Fruit fly (Drosophila melanogaster): ENCODE data around the gene CG31036.

The CG31036 gene

DNA sequence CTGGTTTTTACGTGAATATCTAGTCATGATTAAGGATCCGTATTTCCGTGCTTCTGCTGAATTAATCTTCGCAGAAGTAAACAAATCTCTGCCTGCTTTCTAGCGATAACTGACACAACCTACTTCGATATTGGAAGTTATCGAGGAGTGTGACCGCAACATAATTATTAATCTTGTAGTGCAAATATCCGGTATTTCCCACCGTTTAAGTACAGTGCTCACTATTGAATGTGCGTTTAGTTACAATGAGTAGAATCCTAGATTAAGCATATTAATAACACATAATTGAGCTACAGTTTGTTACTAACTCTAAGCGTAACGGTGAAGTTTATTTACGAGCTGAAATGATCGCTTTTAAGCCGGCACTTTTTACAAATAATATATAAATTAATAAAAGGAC is 48.1 kb upstream of the CG31036 start (continued):
- TF ChIP-seq slp2 (GFP tag; optimal IDR thresholded peaks at IDR 0.05) (no peak), CG12219 (GFP tag; optimal IDR thresholded peaks at IDR 0.05) (peak; percentile 28), CG8281 (tag; optimal IDR thresholded peaks at IDR 0.05) (no peak), CG10321 (GFP tag; IDR thresholded peaks at IDR 0.05) (no peak), CG11696 (GFP tag; IDR thresholded peaks at IDR 0.05) (0 out of 2 replicates have a peak, but pooled peaks have one; percentile 25), sim (GFP tag; IDR thresholded peaks at IDR 0.05) (no peak), nau (GFP tag; optimal IDR thresholded peaks at IDR 0.05) (no peak), cato (GFP tag; optimal IDR thresholded peaks at IDR 0.05; ENCODE audit: borderline replicate concordance) (no peak), dm (GFP tag; optimal IDR thresholded peaks at IDR 0.05) (no peak), gt (GFP tag; IDR thresholded peaks at IDR 0.05) (no peak), CG10147 (GFP tag; optimal IDR thresholded peaks at IDR 0.05) (peak; percentile 40), rib (GFP tag; IDR thresholded peaks at IDR 0.05) (0 out of 2 replicates have a peak, but pooled peaks have one; percentile 14), CG8944 (GFP tag; optimal IDR thresholded peaks at IDR 0.05) (no peak), CG7357 (GFP tag; IDR thresholded peaks at IDR 0.05) (no peak), pho (GFP tag; optimal IDR thresholded peaks at IDR 0.05) (peak; percentile 42), klu (GFP tag; IDR thresholded peaks at IDR 0.05) (no peak), CG16813 (GFP tag; IDR thresholded peaks at IDR 0.05; ENCODE audit: partially characterized antibody) (no peak), Ptx1 (GFP tag; IDR thresholded peaks at IDR 0.05) (peak; percentile 49), CG2712 (tag; optimal IDR thresholded peaks at IDR 0.05) (peak; percentile 56), NC2α (GFP tag; optimal IDR thresholded peaks at IDR 0.05) (no peak), zf30C (GFP tag; optimal IDR thresholded peaks at IDR 0.05) (no peak), exex (tag; optimal IDR thresholded peaks at IDR 0.05) (no peak), CG13624 (GFP tag; optimal IDR thresholded peaks at IDR 0.05) (peak; percentile 56), nerfin-1 (tag; optimal IDR thresholded peaks at IDR 0.05) (peak; percentile 16), Awh (GFP tag; IDR thresholded peaks at IDR 0.05) (no peak), Kr (GFP tag; optimal IDR thresholded peaks at IDR 0.05) (no peak), CG7556 (GFP tag; optimal IDR thresholded peaks at IDR 0.05) (peak; percentile 13), sob (GFP tag; IDR thresholded peaks at IDR 0.05) (peak; percentile 74), Scr (GFP tag; IDR thresholded peaks at IDR 0.05; ENCODE audit: partially characterized antibody) (peak; percentile 54), CG17612 (GFP tag; IDR thresholded peaks at IDR 0.05) (no peak), unpg (GFP tag; optimal IDR thresholded peaks at IDR 0.05) (no peak), CG11085 (GFP tag; IDR thresholded peaks at IDR 0.05) (no peak), CG8359 (GFP tag; optimal IDR thresholded peaks at IDR 0.05; ENCODE audit: borderline replicate concordance) (no peak), vvl (GFP tag; IDR thresholded peaks at IDR 0.05) (peak; percentile 75), aop (GFP tag; IDR thresholded peaks at IDR 0.05) (no peak), CG2875 (GFP tag; optimal IDR thresholded peaks at IDR 0.05) (no peak), Hmr (GFP tag; optimal IDR thresholded peaks at IDR 0.05) (peak; percentile 61), CG42726 (GFP tag; IDR thresholded peaks at IDR 0.05; ENCODE audit: partially characterized antibody) (no peak), CG17328 (GFP tag; IDR thresholded peaks at IDR 0.05) (no peak), Ravus (GFP tag; IDR thresholded peaks at IDR 0.05) (no peak), HHEX (GFP tag; optimal IDR thresholded peaks at IDR 0.05) (peak; percentile 33), onecut (GFP tag; IDR thresholded peaks at IDR 0.05) (0 out of 2 replicates have a peak, but pooled peaks have one; percentile 10), CG4328 (GFP tag; optimal IDR thresholded peaks at IDR 0.05) (peak; percentile 29), CG4360 (GFP tag; IDR thresholded peaks at IDR 0.05) (no peak), Hr78 (GFP tag; optimal IDR thresholded peaks at IDR 0.05) (no peak), luna (GFP tag; optimal IDR thresholded peaks at IDR 0.05) (no peak), CG31224 (GFP tag; IDR thresholded peaks at IDR 0.05) (0 out of 2 replicates have a peak, but pooled peaks have one; percentile 34), Optix (GFP tag; IDR thresholded peaks at IDR 0.05) (no peak), CG4424 (GFP tag; optimal IDR thresholded peaks at IDR 0.05) (peak; percentile 27), cg (GFP tag; optimal IDR thresholded peaks at IDR 0.05) (no peak), toy (GFP tag; IDR thresholded peaks at IDR 0.05) (no peak)
